Fruit fly (Drosophila melanogaster): ENCODE measurements around the gene Mpv17.

dm6 chr4:980475-980856 is 48.7 kb downstream of the Mpv17 start:
- TF ChIP-seq pan (optimal IDR thresholded peaks at IDR 0.05), result no peak
- no peak for TF ChIP-seq CG9705 (GFP tag; optimal IDR thresholded peaks at IDR 0.05)
- TF ChIP-seq br (GFP tag; optimal IDR thresholded peaks at IDR 0.05), result no peak
- TF ChIP-seq h (GFP tag; optimal IDR thresholded peaks at IDR 0.05), result no peak
